Fruit fly (Drosophila melanogaster) whole organism, wandering third instar larva: ENCODE data around the gene CG13738.

Source experiments
- CG32264 ChIP-seq: fragments of 200-800 bp; sonication (Bioruptor generic); optimal IDR thresholded peaks from 2 replicates; lab custom pipeline; 2016; ENCODE audit warnings: missing biosample characterization, missing genetic modification characterization
- CG9705 ChIP-seq: fragments of 200-800 bp; sonication (Bioruptor generic); optimal IDR thresholded peaks from 2 replicates; lab custom pipeline; 2018; ENCODE audit warnings: missing biosample characterization, mild to moderate bottlenecking, missing genetic modification characterization
- CrebA ChIP-seq: fragments of 200-800 bp; sonication (Bioruptor generic); optimal IDR thresholded peaks from 2 replicates; lab custom pipeline; 2016; ENCODE audit warnings: missing biosample characterization, mild to moderate bottlenecking, missing genetic modification characterization, borderline replicate concordance
- Dfd ChIP-seq: fragments of >200 bp; optimal IDR thresholded peaks from 2 replicates; lab custom pipeline; 2017; ENCODE audit warnings: missing biosample characterization, missing genetic modification characterization
- Dif ChIP-seq: fragments of 200-275, 200-300 bp; sonication (Bioruptor generic); optimal IDR thresholded peaks from 2 replicates; lab custom pipeline; 2018; ENCODE audit warnings: missing biosample characterization, missing genetic modification characterization; ENCODE audit not compliant: partially characterized antibody
- GATAd ChIP-seq: sonication (Bioruptor generic); optimal IDR thresholded peaks from 2 replicates; lab custom pipeline; 2016; ENCODE audit warnings: missing biosample characterization, missing genetic modification characterization
- HLH106 ChIP-seq: fragments of 200-800 bp; optimal IDR thresholded peaks from 3 replicates; lab custom pipeline; 2019; ENCODE audit warnings: missing biosample characterization, mild to moderate bottlenecking, missing genetic modification characterization, moderate library complexity
- Hnf4 ChIP-seq: fragments of 200-800 bp; sonication (Bioruptor generic); optimal IDR thresholded peaks from 2 replicates; lab custom pipeline; 2016; ENCODE audit warnings: missing biosample characterization, mild to moderate bottlenecking, missing genetic modification characterization
- Jra ChIP-seq: sonication (Bioruptor generic); optimal IDR thresholded peaks from 2 replicates; lab custom pipeline; 2016; ENCODE audit warnings: missing biosample characterization, missing genetic modification characterization
- Mio ChIP-seq: sonication (Bioruptor generic); optimal IDR thresholded peaks from 2 replicates; lab custom pipeline; 2016; ENCODE audit warnings: missing biosample characterization, missing genetic modification characterization
- Myc ChIP-seq: fragments of >200 bp; optimal IDR thresholded peaks from 2 replicates; lab custom pipeline; 2017
- OdsH ChIP-seq: fragments of 200-800 bp; sonication (Bioruptor generic); optimal IDR thresholded peaks from 2 replicates; lab custom pipeline; 2016; ENCODE audit warnings: missing biosample characterization, mild to moderate bottlenecking, missing genetic modification characterization
- Rel ChIP-seq, 2 experiments: fragments of 200-800 bp; sonication (Bioruptor generic) in 1 of 2; optimal IDR thresholded peaks; 2 replicates in 1 of 2; 3 replicates in 1 of 2; lab custom pipeline; 2016 to 2019; ENCODE audit warnings: mild to moderate bottlenecking in 2 of 2, missing biosample characterization in 2 of 2, missing genetic modification characterization in 2 of 2, moderate library complexity in 1 of 2
- Sp1 ChIP-seq: fragments of 200-800 bp; sonication (Bioruptor generic); optimal IDR thresholded peaks from 3 replicates; lab custom pipeline; 2019; ENCODE audit warnings: missing biosample characterization, mild to moderate bottlenecking, missing genetic modification characterization, moderate library complexity
- Vsx2 ChIP-seq: fragments of 200-300, 225-300 bp; sonication (Bioruptor generic); optimal IDR thresholded peaks from 2 replicates; lab custom pipeline; 2018; ENCODE audit warnings: missing biosample characterization, missing genetic modification characterization; ENCODE audit not compliant: partially characterized antibody
- br ChIP-seq: fragments of 200-800 bp; sonication (Bioruptor generic); optimal IDR thresholded peaks from 2 replicates; lab custom pipeline; 2016; ENCODE audit warnings: missing biosample characterization, missing genetic modification characterization
- brk ChIP-seq: fragments of 200-800 bp; sonication (Bioruptor generic); optimal IDR thresholded peaks from 2 replicates; lab custom pipeline; 2016; ENCODE audit warnings: missing biosample characterization, mild to moderate bottlenecking, missing genetic modification characterization
- dl ChIP-seq, 2 experiments: fragments of 175-275, 200-275 bp in 1 of 2; fragments of 200-275 bp in 1 of 2; sonication (Bioruptor generic); optimal IDR thresholded peaks; lab custom pipeline; 2018; ENCODE audit warnings: mild to moderate bottlenecking in 2 of 2, missing biosample characterization in 2 of 2, missing genetic modification characterization in 2 of 2, moderate library complexity in 2 of 2; ENCODE audit not compliant: partially characterized antibody in 2 of 2, insufficient read depth in 1 of 2
- dmrt93B ChIP-seq: fragments of 200-800 bp; sonication (Bioruptor generic); optimal IDR thresholded peaks from 2 replicates; lab custom pipeline; 2018; ENCODE audit warnings: missing biosample characterization, mild to moderate bottlenecking, missing genetic modification characterization
- dsf ChIP-seq: sonication (Bioruptor generic); optimal IDR thresholded peaks from 2 replicates; lab custom pipeline; 2016; ENCODE audit warnings: missing biosample characterization, missing genetic modification characterization, borderline replicate concordance
- ey ChIP-seq: fragments of 200-800 bp; sonication (Bioruptor generic); optimal IDR thresholded peaks from 2 replicates; lab custom pipeline; 2016; ENCODE audit warnings: missing biosample characterization, missing genetic modification characterization
- h ChIP-seq: fragments of 200-800 bp; sonication (Bioruptor generic); optimal IDR thresholded peaks from 3 replicates; lab custom pipeline; 2016; ENCODE audit warnings: missing biosample characterization, mild to moderate bottlenecking, missing genetic modification characterization
- lola ChIP-seq: fragments of >200 bp; optimal IDR thresholded peaks from 2 replicates; lab custom pipeline; 2017; ENCODE audit warnings: missing biosample characterization, missing genetic modification characterization
- psq ChIP-seq: fragments of 200-800 bp; sonication (Bioruptor generic); optimal IDR thresholded peaks from 3 replicates; lab custom pipeline; 2017; ENCODE audit warnings: missing biosample characterization, mild to moderate bottlenecking, missing genetic modification characterization, moderate library complexity
- rgr ChIP-seq: fragments of 200-800 bp; sonication (Bioruptor generic); optimal IDR thresholded peaks from 3 replicates; lab custom pipeline; 2016; ENCODE audit warnings: missing biosample characterization, mild to moderate bottlenecking, missing genetic modification characterization
- sage ChIP-seq: fragments of 200-800 bp; sonication (Bioruptor generic); optimal IDR thresholded peaks from 2 replicates; lab custom pipeline; 2016; ENCODE audit warnings: missing biosample characterization, mild to moderate bottlenecking, missing genetic modification characterization
- sv ChIP-seq: fragments of 200-800 bp; sonication (Bioruptor generic); optimal IDR thresholded peaks from 3 replicates; lab custom pipeline; 2016; ENCODE audit warnings: missing biosample characterization, missing genetic modification characterization
- tai ChIP-seq: sonication (Bioruptor generic); optimal IDR thresholded peaks from 2 replicates; lab custom pipeline; 2016; ENCODE audit warnings: missing biosample characterization, missing genetic modification characterization
- woc ChIP-seq: sonication (Bioruptor generic); optimal IDR thresholded peaks from 2 replicates; lab custom pipeline; 2016; ENCODE audit warnings: missing biosample characterization, mild to moderate bottlenecking, missing genetic modification characterization

Gene CG13738

DNA sequence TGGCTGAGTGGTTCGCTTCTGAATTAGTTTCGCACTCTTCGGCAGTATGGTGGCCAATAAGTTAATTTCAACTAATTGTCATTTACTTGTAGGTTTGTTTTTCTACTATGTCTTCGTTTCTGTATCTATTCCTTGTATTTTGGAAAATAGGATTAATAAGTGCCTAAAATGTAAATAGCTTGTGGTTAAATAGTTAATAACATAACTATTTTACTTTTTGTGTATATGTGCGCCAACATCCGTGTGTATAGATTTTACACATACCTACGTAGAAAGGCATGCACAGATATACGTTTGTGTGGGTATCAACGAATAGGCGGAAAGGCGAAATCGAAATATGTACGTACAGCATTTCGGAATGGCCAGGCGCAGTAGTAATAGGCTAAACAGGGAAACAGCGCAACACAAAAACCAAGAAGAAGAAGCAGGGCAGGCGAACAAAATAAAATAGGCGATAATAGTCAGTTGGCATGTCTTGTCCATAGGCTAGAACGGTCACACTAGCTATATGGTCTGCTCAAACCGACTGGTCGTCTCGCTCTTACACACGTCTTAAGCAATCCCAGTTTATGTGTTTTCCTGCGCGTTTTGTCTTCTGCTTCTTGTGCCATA, 29.4 kb upstream of the CG13738 start:
- TF ChIP-seq Hnf4 (GFP tag; lab: Kevin White, UChicago) (no peak), br (GFP tag; lab: Kevin White, UChicago) (peak; percentile 21), sage (GFP tag; lab: Kevin White, UChicago) (peak; percentile 28), psq (GFP tag; lab: Kevin White, UChicago) (peak; percentile 100), Jra (peak; percentile 30), Dif (GFP tag; lab: Kevin White, UChicago) (peak; percentile 32), dl (GFP tag; optimal IDR thresholded peaks at IDR 0.05; lab: Kevin White, UChicago; ENCODE audit: insufficient read depth in 1 of 2, partially characterized antibody in 2 of 2) (no peak), Rel (GFP tag; optimal IDR thresholded peaks at IDR 0.05; lab: Kevin White, UChicago) (no peak), Rel (tag; optimal IDR thresholded peaks at IDR 0.05; lab: Kevin White, UChicago) (peak; percentile 47)

DNA sequence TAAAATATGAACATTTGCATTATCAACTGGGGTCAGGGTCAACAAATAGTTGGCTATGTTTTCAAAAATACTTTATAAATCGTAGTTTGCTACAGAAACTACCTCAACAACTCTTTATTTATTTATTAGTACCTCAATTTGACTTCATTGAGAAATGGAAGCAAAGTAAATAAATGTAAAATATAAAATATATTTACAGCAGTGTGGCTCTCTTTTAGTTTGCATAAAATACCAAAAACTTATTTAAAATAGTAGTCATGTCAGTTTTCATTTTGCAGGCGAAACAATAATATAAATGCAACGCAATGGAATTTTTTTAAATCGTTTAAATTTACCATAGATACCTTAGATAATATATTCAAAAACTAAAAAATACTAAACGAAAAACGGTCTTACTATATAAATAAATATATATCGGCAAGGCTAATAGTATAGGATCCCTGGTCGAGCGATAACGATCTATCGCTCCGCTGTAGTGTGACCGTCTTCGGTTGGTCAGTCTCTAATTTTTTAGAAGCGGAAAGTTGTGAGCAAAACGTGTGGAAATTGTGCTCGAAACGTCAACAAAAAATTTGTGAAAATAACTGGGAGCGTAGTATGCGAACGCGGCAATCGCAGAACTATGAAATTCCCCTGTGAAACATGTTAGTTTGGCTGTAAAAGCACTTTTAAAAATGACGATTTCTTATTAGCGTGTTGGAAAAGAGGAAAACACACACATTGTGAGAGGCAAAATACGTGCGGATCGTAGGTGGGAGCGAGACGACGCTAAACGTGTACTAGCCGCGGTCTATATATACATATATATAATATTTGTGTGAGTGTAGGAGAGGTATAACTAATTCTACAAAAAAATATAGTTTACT, 28.6 kb upstream of the CG13738 start, which contains the start of the genes Nprl3 and upSET:
Gene Nprl3, minus strand, starts transcription at position 223 of the 866 bp plus-strand sequence.
Gene upSET, plus strand, starts transcription at position 470 of the 866 bp plus-strand sequence.
- TF ChIP-seq tai (no peak), psq (GFP tag; lab: Kevin White, UChicago) (no peak), lola (no peak), CrebA (GFP tag; lab: Kevin White, UChicago) (no peak), Sp1 (GFP tag; lab: Kevin White, UChicago) (peak; percentile 14), CG32264 (no peak), dmrt93B (GFP tag; lab: Kevin White, UChicago) (no peak), rgr (GFP tag; lab: Kevin White, UChicago) (peak; percentile 17), sv (GFP tag; lab: Kevin White, UChicago) (peak; percentile 44), dsf (GFP tag; lab: Kevin White, UChicago) (peak; percentile 32), woc (GFP tag; lab: Kevin White, UChicago) (peak; percentile 23), Dfd (no peak), brk (GFP tag; lab: Kevin White, UChicago) (peak; percentile 38), Mio (no peak), ey (GFP tag; lab: Kevin White, UChicago) (no peak), HLH106 (tag; lab: Kevin White, UChicago) (peak; percentile 14), Rel (GFP tag; optimal IDR thresholded peaks at IDR 0.05; lab: Kevin White, UChicago) (no peak), Rel (tag; optimal IDR thresholded peaks at IDR 0.05; lab: Kevin White, UChicago) (peak; percentile 89), Myc (lab: Kevin White, UChicago) (no peak), br (GFP tag; lab: Kevin White, UChicago) (no peak)

DNA sequence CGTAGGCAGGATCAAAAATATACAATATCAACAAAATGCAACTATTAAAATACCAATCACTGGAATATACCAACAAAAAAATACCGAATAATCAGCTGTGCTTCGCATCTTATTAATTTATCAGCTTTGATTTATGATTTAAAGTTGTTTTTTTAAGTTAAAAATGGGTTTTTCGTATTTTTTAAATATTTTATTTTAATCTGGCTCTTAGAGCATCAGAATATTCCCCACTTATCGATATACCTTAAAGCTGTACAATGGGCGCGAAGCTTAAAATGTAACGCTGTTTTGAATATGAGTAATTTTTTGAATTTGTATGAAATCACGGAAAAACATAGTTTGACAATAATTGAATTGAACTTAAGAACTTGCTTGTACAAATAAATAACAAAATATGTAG, 25.9 kb upstream of the CG13738 start, which contains the start of gene CG17359:
Gene CG17359, minus strand, starts transcription at position 48 of the 400 bp plus-strand sequence.
- TF ChIP-seq h = no peak
- TF ChIP-seq GATAd (GFP tag; lab: Kevin White, UChicago) = no peak
- TF ChIP-seq lola = no peak
- TF ChIP-seq tai = no peak
- no peak for TF ChIP-seq CG32264
- TF ChIP-seq Mio = no peak
- TF ChIP-seq Vsx2 (GFP tag; lab: Kevin White, UChicago) = no peak
- TF ChIP-seq Jra = no peak
- no peak for TF ChIP-seq Myc (lab: Kevin White, UChicago)
- no peak for TF ChIP-seq br (GFP tag; lab: Kevin White, UChicago)
- no peak for TF ChIP-seq brk (GFP tag; lab: Kevin White, UChicago)
- no peak for TF ChIP-seq CrebA (GFP tag; lab: Kevin White, UChicago)
- no peak for TF ChIP-seq CG9705 (GFP tag; lab: Kevin White, UChicago)
- TF ChIP-seq psq (GFP tag; lab: Kevin White, UChicago) = no peak
- TF ChIP-seq dmrt93B (GFP tag; lab: Kevin White, UChicago) = no peak
- no peak for TF ChIP-seq OdsH
- no peak for TF ChIP-seq sage (GFP tag; lab: Kevin White, UChicago)

DNA sequence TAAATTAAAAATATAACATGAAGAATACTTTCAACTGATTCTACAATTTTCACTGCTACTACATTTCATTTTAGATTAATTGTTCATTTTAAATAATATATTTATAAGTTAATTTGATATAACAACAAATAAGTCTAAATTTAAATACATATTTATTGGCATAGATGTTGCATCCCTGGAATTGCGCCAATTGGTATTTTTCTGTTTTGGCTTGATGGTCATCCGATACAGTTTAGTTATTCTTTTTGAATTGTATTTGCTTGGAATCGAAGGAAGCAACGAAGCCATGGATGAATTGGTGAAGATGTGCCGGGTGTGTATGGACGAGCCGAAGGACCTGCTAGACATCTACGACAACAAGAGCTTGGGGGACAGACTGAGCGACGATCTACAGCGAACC, 23.7 kb upstream of the CG13738 start, which contains the start of gene CG17361:
Gene CG17361, plus strand, starts transcription at position 200 of the 400 bp plus-strand sequence.
- TF ChIP-seq CG32264 = no peak
- no peak for TF ChIP-seq lola
- TF ChIP-seq CrebA (GFP tag; lab: Kevin White, UChicago) = no peak
- no peak for TF ChIP-seq Mio
- no peak for TF ChIP-seq OdsH
- TF ChIP-seq brk (GFP tag; lab: Kevin White, UChicago) = no peak
- no peak for TF ChIP-seq br (GFP tag; lab: Kevin White, UChicago)
- peak; percentile 23 for TF ChIP-seq HLH106 (tag; lab: Kevin White, UChicago)
- TF ChIP-seq ey (GFP tag; lab: Kevin White, UChicago) = no peak
